Worm (Caenorhabditis elegans) whole organism, L2 larva: Measurements from ENCODE around the gene R03G5.6.

Source experiments
- C34F6.9 ChIP-seq: fragments of 150-350 bp; optimal IDR thresholded peaks from 2 replicates; lab custom pipeline; 2014; ENCODE audit warnings: missing biosample characterization, missing genetic modification characterization
- F13H6.1 ChIP-seq: sonication (generic microtip); optimal IDR thresholded peaks from 2 replicates; lab custom pipeline; 2016; ENCODE audit warnings: missing genetic modification characterization, missing compliant biosample characterization
- R02D3.7 ChIP-seq: fragments of 150-350 bp; optimal IDR thresholded peaks from 2 replicates; lab custom pipeline; 2014; ENCODE audit warnings: missing biosample characterization, missing genetic modification characterization
- Y55F3AM.14 ChIP-seq: fragments of 200-800 bp; sonication (Bioruptor generic); optimal IDR thresholded peaks from 2 replicates; lab custom pipeline; 2018; ENCODE audit warnings: mild to moderate bottlenecking, missing genetic modification characterization, missing compliant biosample characterization
- ZK546.5 ChIP-seq: sonication (generic microtip); optimal IDR thresholded peaks from 2 replicates; lab custom pipeline; 2017; ENCODE audit warnings: missing biosample characterization, missing genetic modification characterization
- alr-1 ChIP-seq: fragments of 150-350 bp; optimal IDR thresholded peaks from 2 replicates; lab custom pipeline; 2014; ENCODE audit warnings: missing biosample characterization, missing genetic modification characterization
- aly-2 ChIP-seq: fragments of 150-350 bp; optimal IDR thresholded peaks from 2 replicates; lab custom pipeline; 2014; ENCODE audit warnings: missing biosample characterization, missing genetic modification characterization
- ama-1 ChIP-seq: fragments of 150-350 bp; optimal IDR thresholded peaks from 2 replicates; lab custom pipeline; 2018; ENCODE audit warnings: inconsistent platforms
- blmp-1 ChIP-seq: sonication (generic microtip); optimal IDR thresholded peaks from 2 replicates; lab custom pipeline; 2017; ENCODE audit warnings: missing genetic modification characterization, mild to moderate bottlenecking, missing compliant biosample characterization, antibody characterized with exemption, moderate library complexity; ENCODE audit not compliant: insufficient read depth
- ceh-16 ChIP-seq: fragments of 150-350 bp; optimal IDR thresholded peaks from 2 replicates; lab custom pipeline; 2014; ENCODE audit warnings: missing biosample characterization, missing genetic modification characterization
- ceh-82 ChIP-seq: fragments of 150-350 bp; optimal IDR thresholded peaks from 2 replicates; lab custom pipeline; 2014; ENCODE audit warnings: missing biosample characterization, missing genetic modification characterization
- crh-2 ChIP-seq: sonication (generic microtip); optimal IDR thresholded peaks from 2 replicates; lab custom pipeline; 2017; ENCODE audit warnings: missing biosample characterization, missing genetic modification characterization
- dmd-4 ChIP-seq: sonication (generic microtip); optimal IDR thresholded peaks from 2 replicates; lab custom pipeline; 2017; ENCODE audit warnings: missing biosample characterization, missing genetic modification characterization
- egl-27 ChIP-seq: sonication (generic microtip); optimal IDR thresholded peaks from 3 replicates; lab custom pipeline; 2017; ENCODE audit warnings: missing biosample characterization, missing genetic modification reagents, missing genetic modification characterization
- elt-1 ChIP-seq: fragments of 150-350 bp; optimal IDR thresholded peaks from 2 replicates; lab custom pipeline; 2014; ENCODE audit warnings: missing biosample characterization, missing genetic modification characterization
- elt-3 ChIP-seq: sonication (generic microtip); optimal IDR thresholded peaks from 2 replicates; lab custom pipeline; 2017; ENCODE audit warnings: missing biosample characterization, missing genetic modification characterization
- fos-1 ChIP-seq: fragments of 150-350 bp; optimal IDR thresholded peaks from 2 replicates; lab custom pipeline; 2014; ENCODE audit warnings: missing biosample characterization, missing genetic modification characterization
- gmeb-1 ChIP-seq: fragments of 150-350 bp; optimal IDR thresholded peaks from 2 replicates; lab custom pipeline; 2014; ENCODE audit warnings: missing biosample characterization, missing genetic modification characterization
- lin-11 ChIP-seq: fragments of 150-350 bp; sonication (generic microtip); optimal IDR thresholded peaks from 2 replicates; lab custom pipeline; 2014; ENCODE audit warnings: missing biosample characterization, missing genetic modification characterization, inconsistent platforms, mixed read lengths
- lin-13 ChIP-seq: fragments of 150-350 bp; optimal IDR thresholded peaks from 2 replicates; lab custom pipeline; 2014; ENCODE audit warnings: missing biosample characterization, missing genetic modification reagents, missing genetic modification characterization
- lin-39 ChIP-seq: fragments of 150-350 bp; optimal IDR thresholded peaks from 2 replicates; lab custom pipeline; 2014; ENCODE audit warnings: missing biosample characterization, missing genetic modification reagents, missing genetic modification characterization
- lsy-2 ChIP-seq, 2 experiments: fragments of 150-350 bp in 1 of 2; sonication (generic microtip) in 1 of 2; optimal IDR thresholded peaks; 2 replicates each; lab custom pipeline; 2014 to 2017; ENCODE audit warnings: missing biosample characterization in 2 of 2, missing genetic modification characterization in 2 of 2
- mab-5 ChIP-seq: fragments of 150-350 bp; optimal IDR thresholded peaks from 2 replicates; lab custom pipeline; 2014; ENCODE audit warnings: missing biosample characterization, missing genetic modification characterization
- mbf-1 ChIP-seq: sonication (generic microtip); optimal IDR thresholded peaks from 2 replicates; lab custom pipeline; 2017; ENCODE audit warnings: missing biosample characterization, missing genetic modification characterization
- mdl-1 ChIP-seq, 2 experiments: fragments of 150-350 bp in 1 of 2; sonication (generic microtip) in 1 of 2; optimal IDR thresholded peaks; 2 replicates each; lab custom pipeline; 2017; ENCODE audit warnings: missing biosample characterization in 2 of 2, missing genetic modification characterization in 2 of 2
- nhr-10 ChIP-seq: sonication (generic microtip); optimal IDR thresholded peaks from 2 replicates; lab custom pipeline; 2017; ENCODE audit warnings: missing biosample characterization, missing genetic modification characterization
- nhr-11 ChIP-seq: fragments of 150-350 bp; optimal IDR thresholded peaks from 2 replicates; lab custom pipeline; 2014; ENCODE audit warnings: missing biosample characterization, missing genetic modification characterization
- nhr-12 ChIP-seq: fragments of 150-350 bp; optimal IDR thresholded peaks from 2 replicates; lab custom pipeline; 2014; ENCODE audit warnings: missing biosample characterization, missing genetic modification characterization
- nhr-129 ChIP-seq: fragments of 150-350 bp; optimal IDR thresholded peaks from 2 replicates; lab custom pipeline; 2014; ENCODE audit warnings: missing biosample characterization, missing genetic modification characterization
- nhr-21 ChIP-seq: fragments of 150-350 bp; optimal IDR thresholded peaks from 2 replicates; lab custom pipeline; 2014; ENCODE audit warnings: missing biosample characterization, missing genetic modification characterization
- nhr-23 ChIP-seq: fragments of 150-350 bp; optimal IDR thresholded peaks from 2 replicates; lab custom pipeline; 2014; ENCODE audit warnings: missing biosample characterization, missing genetic modification reagents, missing genetic modification characterization
- nhr-237 ChIP-seq: fragments of 150-350 bp; optimal IDR thresholded peaks from 2 replicates; lab custom pipeline; 2014; ENCODE audit warnings: missing biosample characterization, missing genetic modification characterization
- nhr-25 ChIP-seq: fragments of 150-350 bp; sonication (generic microtip); optimal IDR thresholded peaks from 3 replicates; lab custom pipeline; 2014; ENCODE audit warnings: missing biosample characterization, missing genetic modification characterization
- nhr-6 ChIP-seq: fragments of 150-350 bp; optimal IDR thresholded peaks from 2 replicates; lab custom pipeline; 2014; ENCODE audit warnings: missing biosample characterization, missing genetic modification characterization
- nhr-77 ChIP-seq: fragments of 150-350 bp; optimal IDR thresholded peaks from 2 replicates; lab custom pipeline; 2014; ENCODE audit warnings: missing biosample characterization, missing genetic modification characterization
- peb-1 ChIP-seq: fragments of 150-350 bp; optimal IDR thresholded peaks from 2 replicates; lab custom pipeline; 2014; ENCODE audit warnings: missing biosample characterization, missing genetic modification characterization
- sem-4 ChIP-seq: fragments of 150-350 bp; optimal IDR thresholded peaks from 2 replicates; lab custom pipeline; 2014; ENCODE audit warnings: missing biosample characterization, missing genetic modification reagents, missing genetic modification characterization
- skn-1 ChIP-seq: sonication (generic microtip); optimal IDR thresholded peaks from 2 replicates; lab custom pipeline; 2017; ENCODE audit warnings: missing biosample characterization, missing genetic modification characterization
- sma-3 ChIP-seq: sonication (generic microtip); optimal IDR thresholded peaks from 2 replicates; lab custom pipeline; 2016; ENCODE audit warnings: missing genetic modification reagents, missing genetic modification characterization, missing compliant biosample characterization
- sma-9 ChIP-seq, 2 experiments: fragments of 150-350 bp in 1 of 2; sonication (generic microtip) in 1 of 2; optimal IDR thresholded peaks; 2 replicates each; lab custom pipeline; 2014 to 2016; ENCODE audit warnings: missing genetic modification characterization in 2 of 2, mild to moderate bottlenecking in 1 of 2, missing biosample characterization in 1 of 2, missing compliant biosample characterization in 1 of 2, missing genetic modification reagents in 1 of 2, moderate library complexity in 1 of 2
- snpc-4 ChIP-seq: fragments of 150-350 bp; optimal IDR thresholded peaks from 2 replicates; lab custom pipeline; 2014; ENCODE audit warnings: missing biosample characterization, missing genetic modification characterization
- unc-39 ChIP-seq: fragments of 150-350 bp; optimal IDR thresholded peaks from 2 replicates; lab custom pipeline; 2014; ENCODE audit warnings: missing biosample characterization, missing genetic modification characterization
- unc-55 ChIP-seq: fragments of 150-350 bp; sonication (generic microtip); optimal IDR thresholded peaks from 3 replicates; lab custom pipeline; 2014; ENCODE audit warnings: missing biosample characterization, missing genetic modification reagents, missing genetic modification characterization
- unc-62 ChIP-seq: fragments of 150-350 bp; optimal IDR thresholded peaks from 2 replicates; lab custom pipeline; 2014; ENCODE audit warnings: missing biosample characterization, missing genetic modification reagents, missing genetic modification characterization
- zag-1 ChIP-seq: fragments of 150-350 bp; optimal IDR thresholded peaks from 2 replicates; lab custom pipeline; 2014; ENCODE audit warnings: missing biosample characterization, missing genetic modification characterization
- ztf-1 ChIP-seq: fragments of 200-800 bp; sonication (Bioruptor generic); conservative IDR thresholded peaks from 2 replicates; pipeline ENCODE4 v1.3.6; 2022; ENCODE audit warnings: missing genetic modification characterization, missing compliant biosample characterization
- ztf-11 ChIP-seq: sonication (generic microtip); optimal IDR thresholded peaks from 2 replicates; lab custom pipeline; 2017; ENCODE audit warnings: missing biosample characterization, missing genetic modification characterization
- ztf-4 ChIP-seq: fragments of 150-350 bp; optimal IDR thresholded peaks from 2 replicates; lab custom pipeline; 2014; ENCODE audit warnings: missing biosample characterization, missing genetic modification characterization

The R03G5.6 gene

DNA sequence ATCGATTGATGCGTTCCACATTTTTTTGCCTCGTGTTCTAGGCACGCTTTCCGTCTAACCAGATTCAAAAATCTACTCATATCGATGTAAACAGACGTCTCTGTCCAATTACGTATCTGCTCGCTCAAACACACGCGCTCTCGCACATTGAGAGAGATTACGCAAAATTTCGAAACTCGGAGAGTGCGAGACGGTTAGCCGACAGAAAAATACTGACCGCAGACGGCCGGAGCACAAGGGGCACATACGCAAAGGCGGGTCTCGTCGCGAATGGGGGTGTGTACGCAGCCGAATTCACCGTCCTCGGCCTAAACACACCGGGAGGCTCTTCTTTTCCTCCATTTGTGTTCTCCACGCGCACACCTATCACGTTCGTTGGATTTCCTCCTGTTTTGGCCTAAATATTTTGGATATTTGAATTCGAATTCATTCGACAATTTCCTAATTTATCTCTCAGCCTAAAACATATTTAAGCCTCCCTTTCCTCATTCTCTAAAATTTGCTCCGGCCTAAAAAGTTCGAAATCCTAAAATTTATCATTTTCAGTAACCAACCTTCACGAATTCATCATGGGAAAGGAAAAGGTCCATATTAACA is 6.5 kb upstream of the R03G5.6 start, which contains the start of gene eef-1A.2:
Gene eef-1A.2 (plus strand): TSS at position 547 of the 597 bp plus-strand sequence.
- no peak for TF ChIP-seq lin-39 (tag; lab: Kevin White, UChicago)
- TF ChIP-seq dmd-4 (tag; lab: Kevin White, UChicago), result no peak
- no peak for TF ChIP-seq mbf-1
- peak; percentile 87 to 98 for TF ChIP-seq mdl-1 (tag; optimal IDR thresholded peaks at IDR 0.05; lab: Kevin White, UChicago)
- TF ChIP-seq nhr-21 (tag; lab: Kevin White, UChicago), result peak; percentile 96
- TF ChIP-seq lin-13 (GFP tag; lab: Kevin White, UChicago), result peak; percentile 94
- TF ChIP-seq ceh-82 (tag; lab: Kevin White, UChicago), result peak; percentile 88
- TF ChIP-seq nhr-77 (tag; lab: Kevin White, UChicago), result peak; percentile 34
- TF ChIP-seq skn-1 (tag; lab: Kevin White, UChicago), result no peak
- peak; percentile 83 to 92 for TF ChIP-seq lsy-2 (tag; optimal IDR thresholded peaks at IDR 0.05; lab: Kevin White, UChicago)
- TF ChIP-seq nhr-6 (tag; lab: Kevin White, UChicago), result peak; percentile 87
- no peak for TF ChIP-seq nhr-237 (tag; lab: Kevin White, UChicago)
- TF ChIP-seq blmp-1 (tag; lab: Kevin White, UChicago), result peak; percentile 76
- TF ChIP-seq nhr-12 (tag; lab: Kevin White, UChicago), result no peak
- no peak for TF ChIP-seq elt-3
- TF ChIP-seq sma-3, result peak; percentile 96
- TF ChIP-seq R02D3.7 (tag; lab: Kevin White, UChicago), result no peak
- TF ChIP-seq unc-62 (GFP tag; lab: Kevin White, UChicago), result peak; percentile 23
- peak; percentile 87 for TF ChIP-seq ztf-4 (tag; lab: Kevin White, UChicago)
- TF ChIP-seq gmeb-1 (tag; lab: Kevin White, UChicago), result peak; percentile 78
- TF ChIP-seq zag-1 (tag; lab: Kevin White, UChicago), result peak; percentile 96
- TF ChIP-seq F13H6.1, result peak; percentile 95
- TF ChIP-seq unc-39 (tag; lab: Kevin White, UChicago), result no peak
- no peak for TF ChIP-seq nhr-23 (tag; lab: Kevin White, UChicago)
- no peak for TF ChIP-seq nhr-11 (tag; lab: Kevin White, UChicago)
- TF ChIP-seq nhr-129, result peak; percentile 100
- peak; percentile 81 for TF ChIP-seq fos-1 (tag; lab: Kevin White, UChicago)
- TF ChIP-seq sma-9 (GFP tag; optimal IDR thresholded peaks at IDR 0.05; lab: Kevin White, UChicago), result peak; percentile 95
- no peak for TF ChIP-seq sma-9 (tag; optimal IDR thresholded peaks at IDR 0.05; lab: Kevin White, UChicago)
- peak; percentile 44 for TF ChIP-seq ZK546.5 (tag; lab: Kevin White, UChicago)
- TF ChIP-seq ztf-11, result no peak
- peak; percentile 89 for TF ChIP-seq alr-1 (tag; lab: Kevin White, UChicago)
- no peak for TF ChIP-seq ztf-1
- TF ChIP-seq sem-4, result peak; percentile 90
- no peak for TF ChIP-seq elt-1 (tag; lab: Kevin White, UChicago)
- TF ChIP-seq egl-27, result peak; percentile 96
- TF ChIP-seq lin-11, result peak; percentile 99
- TF ChIP-seq ceh-16 (tag; lab: Kevin White, UChicago), result peak; percentile 85
- peak; percentile 97 for TF ChIP-seq crh-2 (tag; lab: Kevin White, UChicago)
- TF ChIP-seq C34F6.9 (tag; lab: Kevin White, UChicago), result peak; percentile 100
- TF ChIP-seq peb-1 (tag; lab: Kevin White, UChicago), result no peak
- TF ChIP-seq nhr-10 (tag; lab: Kevin White, UChicago), result peak; percentile 66
- no peak for TF ChIP-seq aly-2
- TF ChIP-seq unc-55 (GFP tag; lab: Kevin White, UChicago), result peak; percentile 93
- peak; percentile 91 for TF ChIP-seq nhr-25
- peak; percentile 67 for TF ChIP-seq snpc-4 (tag; lab: Kevin White, UChicago)
- peak; percentile 60 for TF ChIP-seq mab-5 (tag; lab: Kevin White, UChicago)
- TF ChIP-seq ama-1, result peak; percentile 85
- TF ChIP-seq Y55F3AM.14 (GFP tag; lab: Kevin White, UChicago), result peak; percentile 90
